Worm (Caenorhabditis elegans) whole organism, L2 larva: ENCODE results near the gene C53D6.11.

Experiments used
- ZK546.5 ChIP-seq: sonication (generic microtip); optimal IDR thresholded peaks from 2 replicates; lab custom pipeline; 2017; ENCODE audit warnings: missing biosample characterization, missing genetic modification characterization
- ama-1 ChIP-seq: fragments of 150-350 bp; optimal IDR thresholded peaks from 2 replicates; lab custom pipeline; 2018; ENCODE audit warnings: inconsistent platforms
- elt-3 ChIP-seq: sonication (generic microtip); optimal IDR thresholded peaks from 2 replicates; lab custom pipeline; 2017; ENCODE audit warnings: missing biosample characterization, missing genetic modification characterization
- lin-11 ChIP-seq: fragments of 150-350 bp; sonication (generic microtip); optimal IDR thresholded peaks from 2 replicates; lab custom pipeline; 2014; ENCODE audit warnings: missing biosample characterization, missing genetic modification characterization, inconsistent platforms, mixed read lengths
- lin-13 ChIP-seq: fragments of 150-350 bp; optimal IDR thresholded peaks from 2 replicates; lab custom pipeline; 2014; ENCODE audit warnings: missing biosample characterization, missing genetic modification reagents, missing genetic modification characterization
- lin-39 ChIP-seq: fragments of 150-350 bp; optimal IDR thresholded peaks from 2 replicates; lab custom pipeline; 2014; ENCODE audit warnings: missing biosample characterization, missing genetic modification reagents, missing genetic modification characterization
- lsy-2 ChIP-seq, 2 experiments: fragments of 150-350 bp in 1 of 2; sonication (generic microtip) in 1 of 2; optimal IDR thresholded peaks; 2 replicates each; lab custom pipeline; 2014 to 2017; ENCODE audit warnings: missing biosample characterization in 2 of 2, missing genetic modification characterization in 2 of 2
- nhr-21 ChIP-seq: fragments of 150-350 bp; optimal IDR thresholded peaks from 2 replicates; lab custom pipeline; 2014; ENCODE audit warnings: missing biosample characterization, missing genetic modification characterization
- nhr-237 ChIP-seq: fragments of 150-350 bp; optimal IDR thresholded peaks from 2 replicates; lab custom pipeline; 2014; ENCODE audit warnings: missing biosample characterization, missing genetic modification characterization
- sma-9 ChIP-seq, 2 experiments: fragments of 150-350 bp in 1 of 2; sonication (generic microtip) in 1 of 2; optimal IDR thresholded peaks; 2 replicates each; lab custom pipeline; 2014 to 2016; ENCODE audit warnings: missing genetic modification characterization in 2 of 2, mild to moderate bottlenecking in 1 of 2, missing biosample characterization in 1 of 2, missing compliant biosample characterization in 1 of 2, missing genetic modification reagents in 1 of 2, moderate library complexity in 1 of 2
- snpc-4 ChIP-seq: fragments of 150-350 bp; optimal IDR thresholded peaks from 2 replicates; lab custom pipeline; 2014; ENCODE audit warnings: missing biosample characterization, missing genetic modification characterization
- zag-1 ChIP-seq: fragments of 150-350 bp; optimal IDR thresholded peaks from 2 replicates; lab custom pipeline; 2014; ENCODE audit warnings: missing biosample characterization, missing genetic modification characterization
- ztf-11 ChIP-seq: sonication (generic microtip); optimal IDR thresholded peaks from 2 replicates; lab custom pipeline; 2017; ENCODE audit warnings: missing biosample characterization, missing genetic modification characterization

- no peak for TF ChIP-seq nhr-21 (tag; lab: Kevin White, UChicago)
- TF ChIP-seq lin-11 = no peak
- TF ChIP-seq sma-9 (GFP tag; optimal IDR thresholded peaks at IDR 0.05; lab: Kevin White, UChicago) = peak; percentile 14
- TF ChIP-seq sma-9 (tag; optimal IDR thresholded peaks at IDR 0.05; lab: Kevin White, UChicago) = no peak
- no peak for TF ChIP-seq ZK546.5 (tag; lab: Kevin White, UChicago)
- no peak for TF ChIP-seq zag-1 (tag; lab: Kevin White, UChicago)
- TF ChIP-seq snpc-4 (tag; lab: Kevin White, UChicago) = no peak
- TF ChIP-seq lin-39 (tag; lab: Kevin White, UChicago) = no peak
- no peak for TF ChIP-seq elt-3 (tag; lab: Kevin White, UChicago)
- no peak for TF ChIP-seq lin-13
- TF ChIP-seq ama-1 (lab: Kevin White, UChicago) = no peak
- no peak for TF ChIP-seq nhr-237 (tag; lab: Kevin White, UChicago)
- TF ChIP-seq ztf-11 (tag; lab: Kevin White, UChicago) = no peak
- TF ChIP-seq lsy-2 (tag; optimal IDR thresholded peaks at IDR 0.05; lab: Kevin White, UChicago) = no peak
Observed at ce11 chrIV:9007947-9008346, 2.4 kb upstream of the C53D6.11 start.
